Worm (Caenorhabditis elegans): ENCODE results near the gene C05D11.1.

The C05D11.1 gene

ce11 chrIII:6395706-6396232 is 40.6 kb upstream of the C05D11.1 start, which contains the start of gene oatr-1:
TSS of gene oatr-1 (minus strand) at chrIII:6396182.
- TF ChIP-seq hlh-6 (tag; optimal IDR thresholded peaks at IDR 0.05), result no peak
- no peak for TF ChIP-seq ama-1 (optimal IDR thresholded peaks at IDR 0.05)
- no peak for TF ChIP-seq pros-1 (tag; optimal IDR thresholded peaks at IDR 0.05)
- no peak for TF ChIP-seq sdc-2 (tag; optimal IDR thresholded peaks at IDR 0.05)
- no peak for TF ChIP-seq T23F11.4 (GFP tag; optimal IDR thresholded peaks at IDR 0.05)
- TF ChIP-seq ceh-18 (tag; optimal IDR thresholded peaks at IDR 0.05), result no peak
- TF ChIP-seq F13H6.1 (tag; optimal IDR thresholded peaks at IDR 0.05), result no peak
- TF ChIP-seq elt-2 (tag; optimal IDR thresholded peaks at IDR 0.05), result no peak
- no peak for TF ChIP-seq nhr-232 (tag; optimal IDR thresholded peaks at IDR 0.05)
- TF ChIP-seq K09A11.1 (tag; optimal IDR thresholded peaks at IDR 0.05; ENCODE audit: insufficient read depth), result no peak
- TF ChIP-seq nfya-1 (tag; optimal IDR thresholded peaks at IDR 0.05), result no peak
- TF ChIP-seq C38D4.7 (GFP tag; optimal IDR thresholded peaks at IDR 0.05), result no peak
- no peak for TF ChIP-seq ref-2 (tag; optimal IDR thresholded peaks at IDR 0.05)
- TF ChIP-seq odd-2 (tag; optimal IDR thresholded peaks at IDR 0.05), result no peak
- no peak for TF ChIP-seq sox-2 (GFP tag; IDR thresholded peaks at IDR 0.05)
- TF ChIP-seq pqm-1 (tag; optimal IDR thresholded peaks at IDR 0.05), result no peak
- no peak for TF ChIP-seq hlh-13 (GFP tag; optimal IDR thresholded peaks at IDR 0.05)
- no peak for TF ChIP-seq madf-2 (tag; optimal IDR thresholded peaks at IDR 0.05)

- TF ChIP-seq fax-1 (tag; optimal IDR thresholded peaks at IDR 0.05), result no peak
- TF ChIP-seq elt-2 (tag; optimal IDR thresholded peaks at IDR 0.05), result peak; percentile 91
These were observed 40.0 kb upstream of the C05D11.1 start for ce11 chrIII:6396381-6396780.

ce11 chrIII:6398124-6398523 is 38.3 kb upstream of the C05D11.1 start:
- no peak for TF ChIP-seq lin-11 (tag; optimal IDR thresholded peaks at IDR 0.05)
- no peak for TF ChIP-seq ceh-19 (GFP tag; optimal IDR thresholded peaks at IDR 0.05)

- TF ChIP-seq ztf-16 (tag; optimal IDR thresholded peaks at IDR 0.05), result no peak
- TF ChIP-seq K02D7.2 (tag; optimal IDR thresholded peaks at IDR 0.05), result no peak
- TF ChIP-seq gmeb-2 (tag; optimal IDR thresholded peaks at IDR 0.05), result no peak
- TF ChIP-seq nfya-1 (tag; optimal IDR thresholded peaks at IDR 0.05), result no peak
- TF ChIP-seq syd-9 (tag; optimal IDR thresholded peaks at IDR 0.05), result no peak
- TF ChIP-seq ref-2 (tag; optimal IDR thresholded peaks at IDR 0.05), result no peak
- TF ChIP-seq npax-4 (tag; optimal IDR thresholded peaks at IDR 0.05), result no peak
- no peak for TF ChIP-seq ceh-31 (tag; optimal IDR thresholded peaks at IDR 0.05)
- no peak for TF ChIP-seq nhr-11 (tag; optimal IDR thresholded peaks at IDR 0.05)
- TF ChIP-seq hlh-13 (GFP tag; optimal IDR thresholded peaks at IDR 0.05), result no peak
- TF ChIP-seq fax-1 (tag; optimal IDR thresholded peaks at IDR 0.05), result no peak
- TF ChIP-seq elt-2 (tag; optimal IDR thresholded peaks at IDR 0.05), result no peak
- TF ChIP-seq ama-1 (optimal IDR thresholded peaks at IDR 0.05), result no peak
- TF ChIP-seq tbx-7 (tag; optimal IDR thresholded peaks at IDR 0.05), result no peak
- TF ChIP-seq unc-55 (GFP tag; optimal IDR thresholded peaks at IDR 0.05), result no peak
These were observed 37.0 kb upstream of the C05D11.1 start for ce11 chrIII:6399424-6399823.

DNA sequence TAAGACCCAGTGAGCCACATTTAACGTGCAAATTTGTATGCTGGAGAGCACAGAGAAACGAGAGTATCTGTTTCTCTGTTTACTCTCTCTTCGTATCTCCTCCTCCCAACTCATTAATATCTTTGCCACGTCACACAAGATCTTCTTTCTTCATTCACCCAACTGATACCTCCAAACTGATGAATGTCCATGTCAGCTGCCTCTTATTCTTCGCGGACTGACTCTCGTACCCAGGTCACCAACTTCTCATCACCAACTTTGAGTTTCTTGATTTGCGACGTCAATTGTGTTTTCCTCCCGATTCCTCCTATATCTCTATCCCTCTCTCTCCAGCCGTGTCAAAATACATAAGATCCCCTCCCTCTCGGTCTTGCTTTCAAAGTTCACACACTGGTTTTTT is 34.1 kb upstream of the C05D11.1 start:
- TF ChIP-seq zip-5 (tag; optimal IDR thresholded peaks at IDR 0.05) (no peak), pha-2 (tag; optimal IDR thresholded peaks at IDR 0.05) (no peak), lin-11 (tag; optimal IDR thresholded peaks at IDR 0.05) (no peak), lim-6 (tag; optimal IDR thresholded peaks at IDR 0.05) (no peak), C08G9.2 (tag; optimal IDR thresholded peaks at IDR 0.05) (no peak), tbx-2 (tag; optimal IDR thresholded peaks at IDR 0.05) (peak; percentile 23), T23F11.4 (GFP tag; optimal IDR thresholded peaks at IDR 0.05) (no peak), syd-9 (tag; optimal IDR thresholded peaks at IDR 0.05) (no peak), rnt-1 (tag; optimal IDR thresholded peaks at IDR 0.05) (peak; percentile 57), fax-1 (tag; optimal IDR thresholded peaks at IDR 0.05) (no peak), ceh-22 (tag; optimal IDR thresholded peaks at IDR 0.05) (no peak), hlh-30 (tag; optimal IDR thresholded peaks at IDR 0.05; ENCODE audit: insufficient read depth) (no peak), unc-55 (GFP tag; optimal IDR thresholded peaks at IDR 0.05) (peak; percentile 89), pha-4 (tag; optimal IDR thresholded peaks at IDR 0.05) (no peak), ceh-18 (tag; optimal IDR thresholded peaks at IDR 0.05) (peak; percentile 76), nfya-1 (tag; optimal IDR thresholded peaks at IDR 0.05) (peak; percentile 15)
